Worm (Caenorhabditis elegans) whole organism, mixed stage, embryonic: Measurements from ENCODE around the gene wdfy-2.

Experiments
- bed-3 ChIP-seq: fragments of 200-800 bp; sonication (Bioruptor generic); optimal IDR thresholded peaks from 3 replicates; lab custom pipeline; 2018; ENCODE audit warnings: mild to moderate bottlenecking, missing genetic modification characterization, moderate library complexity, missing compliant biosample characterization
- blmp-1 ChIP-seq: fragments of 150-350 bp; optimal IDR thresholded peaks from 2 replicates; lab custom pipeline; 2014; ENCODE audit warnings: missing biosample characterization, missing genetic modification characterization
- ceh-83 ChIP-seq: fragments of 200-800 bp; sonication (Bioruptor generic); optimal IDR thresholded peaks from 2 replicates; lab custom pipeline; 2018; ENCODE audit warnings: mild to moderate bottlenecking, missing genetic modification characterization, missing compliant biosample characterization
- cnd-1 ChIP-seq: fragments of 200-800 bp; sonication (Bioruptor generic); optimal IDR thresholded peaks from 2 replicates; lab custom pipeline; 2018; ENCODE audit warnings: mild to moderate bottlenecking, missing genetic modification characterization, missing compliant biosample characterization
- drap-1 ChIP-seq: fragments of 200-800 bp; sonication (Bioruptor generic); optimal IDR thresholded peaks from 3 replicates; lab custom pipeline; 2018; ENCODE audit warnings: mild to moderate bottlenecking, missing genetic modification characterization, missing compliant biosample characterization
- elt-1 ChIP-seq: sonication (generic microtip); optimal IDR thresholded peaks from 2 replicates; lab custom pipeline; 2017; ENCODE audit warnings: missing genetic modification characterization, mild to moderate bottlenecking, missing compliant biosample characterization, antibody characterized with exemption, moderate library complexity, borderline replicate concordance; ENCODE audit not compliant: insufficient read depth
- elt-3 ChIP-seq: fragments of 150-350 bp; optimal IDR thresholded peaks from 2 replicates; lab custom pipeline; 2014; ENCODE audit warnings: missing biosample characterization, missing genetic modification characterization
- flh-1 ChIP-seq: fragments of 200-800 bp; sonication (Bioruptor generic); optimal IDR thresholded peaks from 2 replicates; lab custom pipeline; 2018; ENCODE audit warnings: mild to moderate bottlenecking, missing genetic modification characterization, moderate library complexity, missing compliant biosample characterization
- ham-2 ChIP-seq: fragments of 200-800 bp; sonication (Bioruptor generic); optimal IDR thresholded peaks from 2 replicates; lab custom pipeline; 2018; ENCODE audit warnings: mild to moderate bottlenecking, missing genetic modification characterization, missing compliant biosample characterization
- hlh-1 ChIP-seq: fragments of 150-350 bp; optimal IDR thresholded peaks from 2 replicates; lab custom pipeline; 2014; ENCODE audit warnings: missing biosample characterization, missing genetic modification reagents, missing genetic modification characterization
- lin-13 ChIP-seq: fragments of 150-350 bp; optimal IDR thresholded peaks from 2 replicates; lab custom pipeline; 2014; ENCODE audit warnings: missing biosample characterization, missing genetic modification characterization
- lin-32 ChIP-seq: fragments of 200-800 bp; sonication (Bioruptor generic); optimal IDR thresholded peaks from 2 replicates; lab custom pipeline; 2018; ENCODE audit warnings: mild to moderate bottlenecking, missing genetic modification characterization, missing compliant biosample characterization
- lsy-2 ChIP-seq: fragments of 150-350 bp; optimal IDR thresholded peaks from 2 replicates; lab custom pipeline; 2014; ENCODE audit warnings: missing biosample characterization, missing genetic modification characterization
- mab-5 ChIP-seq: fragments of 150-350 bp; optimal IDR thresholded peaks from 2 replicates; lab custom pipeline; 2014; ENCODE audit warnings: missing biosample characterization, missing genetic modification characterization
- mls-2 ChIP-seq: sonication (generic microtip); optimal IDR thresholded peaks from 2 replicates; lab custom pipeline; 2016; ENCODE audit warnings: mild to moderate bottlenecking, missing genetic modification characterization, moderate library complexity, missing compliant biosample characterization
- nhr-12 ChIP-seq: fragments of 150-350 bp; optimal IDR thresholded peaks from 2 replicates; lab custom pipeline; 2014; ENCODE audit warnings: missing biosample characterization, missing genetic modification characterization
- nhr-2 ChIP-seq: fragments of 150-350 bp; optimal IDR thresholded peaks from 2 replicates; lab custom pipeline; 2014; ENCODE audit warnings: missing biosample characterization, missing genetic modification characterization
- nhr-237 ChIP-seq: fragments of 150-350 bp; optimal IDR thresholded peaks from 2 replicates; lab custom pipeline; 2014; ENCODE audit warnings: missing biosample characterization, missing genetic modification characterization
- nhr-28 ChIP-seq: fragments of 150-350 bp; optimal IDR thresholded peaks from 2 replicates; lab custom pipeline; 2014; ENCODE audit warnings: missing biosample characterization, missing genetic modification characterization
- nhr-76 ChIP-seq: sonication (generic microtip); optimal IDR thresholded peaks from 2 replicates; lab custom pipeline; 2017; ENCODE audit warnings: missing biosample characterization, missing genetic modification characterization
- pha-4 ChIP-seq: fragments of 150-350 bp; optimal IDR thresholded peaks from 2 replicates; lab custom pipeline; 2018; ENCODE audit warnings: missing biosample characterization, missing genetic modification reagents, missing genetic modification characterization
- sem-2 ChIP-seq: fragments of 200-800 bp; sonication (Bioruptor generic); optimal IDR thresholded peaks from 2 replicates; lab custom pipeline; 2018; ENCODE audit warnings: mild to moderate bottlenecking, missing genetic modification characterization, missing compliant biosample characterization
- snpc-4 ChIP-seq: fragments of 150-350 bp; optimal IDR thresholded peaks from 2 replicates; lab custom pipeline; 2014; ENCODE audit warnings: missing biosample characterization, missing genetic modification characterization
- sptf-1 ChIP-seq: sonication (generic microtip); optimal IDR thresholded peaks from 2 replicates; lab custom pipeline; 2017; ENCODE audit warnings: mild to moderate bottlenecking, missing genetic modification characterization, moderate library complexity, missing compliant biosample characterization
- tbx-8 ChIP-seq: fragments of 200-800 bp; sonication (Bioruptor generic); optimal IDR thresholded peaks from 2 replicates; lab custom pipeline; 2018; ENCODE audit warnings: mild to moderate bottlenecking, missing genetic modification characterization, moderate library complexity, missing compliant biosample characterization
- unc-120 ChIP-seq: sonication (generic microtip); optimal IDR thresholded peaks from 2 replicates; lab custom pipeline; 2017; ENCODE audit warnings: missing genetic modification characterization, missing compliant biosample characterization; ENCODE audit not compliant: poor library complexity, severe bottlenecking
- unc-62 ChIP-seq: fragments of 150-350 bp; optimal IDR thresholded peaks from 2 replicates; lab custom pipeline; 2014; ENCODE audit warnings: missing biosample characterization, missing genetic modification reagents, missing genetic modification characterization
- zip-8 ChIP-seq: fragments of 150-350 bp; optimal IDR thresholded peaks from 2 replicates; lab custom pipeline; 2014; ENCODE audit warnings: missing biosample characterization, missing genetic modification characterization
- ztf-11 ChIP-seq: fragments of 150-350 bp; optimal IDR thresholded peaks from 2 replicates; lab custom pipeline; 2014; ENCODE audit warnings: missing biosample characterization, missing genetic modification characterization

The wdfy-2 gene

DNA sequence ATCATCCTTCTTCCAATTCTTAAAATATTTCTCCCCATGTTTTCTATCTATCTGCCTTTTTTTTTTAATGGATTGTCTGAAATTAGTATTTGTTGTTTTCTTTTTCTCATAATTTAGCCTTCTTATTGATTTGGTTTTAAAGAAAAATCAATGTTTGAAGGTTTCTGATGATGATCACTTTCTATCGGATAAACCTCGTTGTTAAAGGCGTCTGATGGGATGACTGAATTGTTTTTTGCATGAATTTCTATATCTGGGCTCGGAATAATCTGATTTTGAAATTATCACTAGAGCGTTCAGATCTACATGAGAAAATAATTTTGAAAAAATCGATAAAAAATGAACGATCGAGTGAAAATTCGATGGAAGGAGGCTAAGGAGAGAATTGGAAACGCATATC lies 14.0 kb downstream of the wdfy-2 start, which contains the start of gene scp-1:
scp-1 (plus strand) TSS at position 301 of the 400 bp plus-strand sequence.
- TF ChIP-seq blmp-1 (no peak), nhr-28 (tag; lab: Kevin White, UChicago) (no peak), unc-120 (no peak), mls-2 (tag; lab: Kevin White, UChicago) (no peak), tbx-8 (GFP tag; lab: Kevin White, UChicago) (no peak), ceh-83 (GFP tag; lab: Kevin White, UChicago) (no peak), elt-3 (tag; lab: Kevin White, UChicago) (no peak), lin-13 (tag; lab: Kevin White, UChicago) (no peak), ztf-11 (tag; lab: Kevin White, UChicago) (no peak), snpc-4 (tag; lab: Kevin White, UChicago) (no peak), mab-5 (tag; lab: Kevin White, UChicago) (no peak), nhr-76 (tag; lab: Kevin White, UChicago) (no peak), cnd-1 (tag; lab: Kevin White, UChicago) (no peak), pha-4 (tag; lab: Kevin White, UChicago) (no peak), lin-32 (no peak), elt-1 (tag; lab: Kevin White, UChicago) (no peak), hlh-1 (tag; lab: Kevin White, UChicago) (no peak), lsy-2 (tag; lab: Kevin White, UChicago) (no peak), sem-2 (GFP tag; lab: Kevin White, UChicago) (no peak)

DNA sequence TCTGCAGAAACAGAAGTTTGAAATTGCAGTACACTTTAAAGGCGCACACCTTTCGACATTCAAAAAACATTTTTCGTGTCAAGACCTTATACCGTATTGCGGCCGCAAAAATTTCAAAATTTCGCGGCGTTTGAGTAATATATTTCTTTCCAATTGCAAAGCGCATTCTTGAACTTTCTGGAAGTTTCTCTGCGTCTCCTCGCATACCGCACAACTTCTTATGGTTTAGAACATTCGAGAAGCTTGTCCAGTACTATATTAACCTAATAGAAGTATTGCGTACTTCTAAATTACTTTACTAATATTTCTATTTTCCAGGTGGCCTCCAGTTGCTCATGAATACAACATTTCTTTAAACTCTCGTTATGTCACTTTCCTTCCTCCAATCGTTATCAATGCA lies 17.0 kb downstream of the wdfy-2 start:
- TF ChIP-seq drap-1 (no peak), nhr-28 (tag; lab: Kevin White, UChicago) (no peak), bed-3 (no peak), unc-62 (GFP tag; lab: Kevin White, UChicago) (no peak), lsy-2 (tag; lab: Kevin White, UChicago) (no peak), ztf-11 (tag; lab: Kevin White, UChicago) (no peak), zip-8 (tag; lab: Kevin White, UChicago) (no peak), nhr-2 (tag; lab: Kevin White, UChicago) (no peak), sem-2 (GFP tag; lab: Kevin White, UChicago) (no peak), cnd-1 (tag; lab: Kevin White, UChicago) (no peak), ham-2 (GFP tag; lab: Kevin White, UChicago) (no peak), lin-13 (tag; lab: Kevin White, UChicago) (no peak), blmp-1 (no peak), flh-1 (GFP tag; lab: Kevin White, UChicago) (no peak)

DNA sequence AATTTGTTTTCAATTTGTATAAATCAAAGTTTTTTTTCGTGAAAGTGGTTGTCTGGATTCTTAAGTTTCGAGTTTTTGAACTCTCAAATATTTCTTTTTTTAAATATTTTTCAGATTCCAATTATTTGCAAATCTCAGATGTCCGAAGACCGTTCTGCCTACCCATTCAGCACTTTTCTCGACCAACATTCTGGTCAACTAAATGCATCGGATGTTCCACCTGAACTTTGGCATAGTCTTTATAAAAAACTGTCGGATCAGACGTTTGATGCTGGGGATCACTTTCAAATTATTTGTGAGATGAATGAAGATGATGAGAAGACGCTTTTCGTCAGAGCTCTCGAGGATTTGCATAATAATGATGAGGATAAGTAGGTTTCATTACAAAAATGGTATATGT lies 19.2 kb downstream of the wdfy-2 start, which contains the start of gene ttll-12:
ttll-12 (plus strand) TSS at position 139 of the 400 bp plus-strand sequence.
- TF ChIP-seq nhr-237 (no peak), zip-8 (tag; lab: Kevin White, UChicago) (no peak), nhr-28 (tag; lab: Kevin White, UChicago) (no peak), sptf-1 (no peak), cnd-1 (tag; lab: Kevin White, UChicago) (no peak), mls-2 (tag; lab: Kevin White, UChicago) (no peak), bed-3 (no peak), unc-62 (GFP tag; lab: Kevin White, UChicago) (no peak), flh-1 (GFP tag; lab: Kevin White, UChicago) (no peak), snpc-4 (tag; lab: Kevin White, UChicago) (no peak), tbx-8 (GFP tag; lab: Kevin White, UChicago) (no peak), nhr-76 (tag; lab: Kevin White, UChicago) (no peak), drap-1 (no peak), mab-5 (tag; lab: Kevin White, UChicago) (no peak)

DNA sequence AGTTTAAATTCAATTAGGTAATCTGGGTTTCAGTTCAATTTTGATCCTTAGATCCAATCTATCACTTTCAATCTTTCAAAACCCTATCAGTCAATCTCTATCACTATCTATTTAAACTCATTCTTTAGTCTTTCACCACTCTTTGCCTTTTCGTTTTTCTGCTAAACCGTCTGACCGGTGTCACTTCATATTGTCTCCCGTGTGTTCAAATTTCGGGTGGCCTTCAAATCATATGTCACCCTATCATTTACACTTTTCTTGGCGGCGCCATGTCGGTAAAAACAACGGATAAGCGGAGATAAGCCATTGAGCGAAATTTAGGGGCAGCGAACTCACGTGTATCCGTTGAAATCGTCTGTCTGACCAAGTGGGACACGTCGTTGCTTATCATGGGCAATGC lies 24.3 kb downstream of the wdfy-2 start:
- TF ChIP-seq elt-3 (tag; lab: Kevin White, UChicago): peak; percentile 20
- TF ChIP-seq cnd-1 (tag; lab: Kevin White, UChicago): no peak

DNA sequence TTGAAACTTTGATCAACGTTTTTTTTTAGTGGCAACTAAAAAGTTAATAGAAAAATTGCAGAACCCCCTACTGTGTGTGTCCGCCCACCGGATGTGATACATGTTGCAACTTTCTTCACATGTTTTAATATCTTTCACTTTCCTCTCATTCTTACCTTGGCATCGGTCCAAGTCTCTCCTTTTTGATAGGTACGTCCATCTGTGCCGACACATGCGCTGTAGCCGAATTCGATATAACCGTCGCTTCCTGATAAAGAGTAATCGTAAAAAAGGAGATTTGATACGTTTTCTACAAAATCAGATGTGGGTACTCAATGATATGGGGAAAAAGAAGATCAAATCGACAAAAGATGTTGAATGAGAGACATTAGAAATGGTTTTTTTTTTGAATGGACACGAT lies 25.5 kb downstream of the wdfy-2 start:
- no peak for TF ChIP-seq ham-2 (GFP tag; lab: Kevin White, UChicago)
- no peak for TF ChIP-seq elt-3 (tag; lab: Kevin White, UChicago)
- no peak for TF ChIP-seq ceh-83 (GFP tag; lab: Kevin White, UChicago)
- TF ChIP-seq nhr-12 (tag; lab: Kevin White, UChicago): no peak
- TF ChIP-seq cnd-1 (tag; lab: Kevin White, UChicago): no peak
- no peak for TF ChIP-seq sem-2 (GFP tag; lab: Kevin White, UChicago)
- no peak for TF ChIP-seq lin-32
- no peak for TF ChIP-seq bed-3
- TF ChIP-seq nhr-2 (tag; lab: Kevin White, UChicago): no peak
- no peak for TF ChIP-seq unc-120
- TF ChIP-seq unc-62 (GFP tag; lab: Kevin White, UChicago): no peak
- TF ChIP-seq mab-5 (tag; lab: Kevin White, UChicago): no peak
